In the genomic region with DNA sequence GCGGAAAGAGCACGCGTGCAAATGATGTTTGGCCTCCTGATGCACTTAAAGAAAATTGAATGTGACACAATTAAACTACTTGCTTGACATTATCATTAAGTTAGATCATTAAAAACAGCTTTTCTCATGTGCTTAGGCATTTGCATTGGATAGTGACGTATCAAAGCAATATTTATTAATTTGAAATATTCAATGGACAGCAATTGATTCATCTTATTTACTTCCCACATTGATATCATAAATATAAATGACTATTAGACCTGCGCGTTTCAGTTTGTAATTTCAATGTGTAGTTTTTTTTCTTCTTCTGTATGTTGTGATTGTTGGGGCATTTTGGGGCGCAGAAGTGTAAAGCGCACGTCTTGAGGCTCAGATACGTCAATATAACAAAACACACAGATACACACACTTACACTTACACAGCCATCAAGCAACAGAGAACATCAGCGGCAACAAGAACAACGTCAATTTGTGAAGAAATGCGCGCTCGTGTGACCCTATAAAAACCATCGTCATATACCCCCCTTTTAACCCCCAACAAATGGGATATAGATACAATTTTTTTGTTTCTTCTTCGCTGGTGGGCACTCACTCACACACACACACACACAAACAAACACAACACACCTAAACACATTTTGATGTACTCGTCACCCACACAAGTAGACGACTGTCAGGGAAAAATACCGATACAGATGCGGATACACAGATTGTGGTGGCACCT, we compare ENCODE assay signal across 2 fruit fly cellular contexts.
A peak's percentile ranks its signal among the peaks of the same experiment; 100 is the strongest.
TF ChIP-seq lines count a peak whose summit lies in the region.

No protein-coding gene starts in this region.

TF ChIP-seq in whole organism, embryonic, 481 proteins besides CTCF, POLR2A, EP300 and RAD21 (continued from another document and continues in another):
- TF ChIP-seq CoRest (tag; optimal IDR thresholded peaks at IDR 0.05; lab: Kevin White, UChicago) (peak; percentile 74), fru (optimal IDR thresholded peaks at IDR 0.05; lab: Kevin White, UChicago) (no peak), CG10565 (GFP tag; optimal IDR thresholded peaks at IDR 0.05; lab: Kevin White, UChicago) (no peak), CG6689 (GFP tag; IDR thresholded peaks at IDR 0.05; lab: Robert Waterston, UW) (peak; percentile 73), Hr3 (GFP tag; optimal IDR thresholded peaks at IDR 0.05; lab: Kevin White, UChicago) (peak; percentile 60), ato (GFP tag; IDR thresholded peaks at IDR 0.05; lab: Robert Waterston, UW; ENCODE audit: partially characterized antibody) (no peak), Aef1 (GFP tag; IDR thresholded peaks at IDR 0.05; lab: Robert Waterston, UW) (peak; percentile 33; the same call in 2 of the 3 replicates), sna (GFP tag; IDR thresholded peaks at IDR 0.05; lab: Robert Waterston, UW; ENCODE audit: partially characterized antibody) (no peak), ken (GFP tag; IDR thresholded peaks at IDR 0.05; lab: Robert Waterston, UW) (peak; percentile 46; the same call in 1 of the 3 replicates), fd96Cb (tag; optimal IDR thresholded peaks at IDR 0.05; lab: Kevin White, UChicago) (peak; percentile 85), nmo (GFP tag; optimal IDR thresholded peaks at IDR 0.05; lab: Kevin White, UChicago) (peak; percentile 84), croc (GFP tag; conservative IDR thresholded peaks at IDR 0.05; lab: Robert Waterston, UW) (peak; percentile 44; the same call in 2 of the 3 replicates), lab (GFP tag; optimal IDR thresholded peaks at IDR 0.05; lab: Kevin White, UChicago) (peak; percentile 78), CG12391 (tag; optimal IDR thresholded peaks at IDR 0.05; lab: Kevin White, UChicago) (peak; percentile 82), so (GFP tag; IDR thresholded peaks at IDR 0.05; lab: Robert Waterston, UW) (peak; percentile 11; the same call in 2 of the 3 replicates), CG18619 (GFP tag; optimal IDR thresholded peaks at IDR 0.05; lab: Kevin White, UChicago) (peak; percentile 70), corto (GFP tag; optimal IDR thresholded peaks at IDR 0.05; lab: Kevin White, UChicago) (peak; percentile 2), Gug (GFP tag; IDR thresholded peaks at IDR 0.05; lab: Robert Waterston, UW) (peak; percentile 45; the same call in 3 of the 4 replicates), CG32767 (GFP tag; IDR thresholded peaks at IDR 0.05; lab: Robert Waterston, UW) (peak; percentile 26; the same call in 1 of the 2 replicates), NFAT (GFP tag; IDR thresholded peaks at IDR 0.05; lab: Robert Waterston, UW) (no peak), Meics (GFP tag; optimal IDR thresholded peaks at IDR 0.05; lab: Kevin White, UChicago) (peak; percentile 76), H15 (GFP tag; IDR thresholded peaks at IDR 0.05; lab: Robert Waterston, UW) (peak; percentile 60), Deaf1 (tag; optimal IDR thresholded peaks at IDR 0.05; lab: Kevin White, UChicago) (peak; percentile 17), D19B (GFP tag; optimal IDR thresholded peaks at IDR 0.05; lab: Kevin White, UChicago) (peak; percentile 13), Bteb2 (GFP tag; optimal IDR thresholded peaks at IDR 0.05; lab: Kevin White, UChicago) (peak; percentile 63), Fer2 (tag; optimal IDR thresholded peaks at IDR 0.05; lab: Kevin White, UChicago) (peak; percentile 37), cas (GFP tag; IDR thresholded peaks at IDR 0.05; lab: Robert Waterston, UW) (no peak), CG17328 (GFP tag; IDR thresholded peaks at IDR 0.05; lab: Robert Waterston, UW) (peak; percentile 51; the same call in 1 of the 2 replicates), E2f2 (GFP tag; IDR thresholded peaks at IDR 0.05; lab: Robert Waterston, UW) (peak; percentile 27; the same call in 1 of the 2 replicates), Side (GFP tag; optimal IDR thresholded peaks at IDR 0.05; lab: Kevin White, UChicago) (peak; percentile 43), klu (GFP tag; IDR thresholded peaks at IDR 0.05; lab: Robert Waterston, UW) (0 out of 2 replicates have a peak, but pooled peaks have one; percentile 47), otp (GFP tag; IDR thresholded peaks at IDR 0.05; lab: Robert Waterston, UW) (no peak), nerfin-1 (tag; optimal IDR thresholded peaks at IDR 0.05; lab: Kevin White, UChicago) (peak; percentile 42), BEAF-32 (GFP tag; optimal IDR thresholded peaks at IDR 0.05; lab: Kevin White, UChicago) (no peak), ttk (GFP tag; IDR thresholded peaks at IDR 0.05; lab: Robert Waterston, UW) (0 out of 2 replicates have a peak, but pooled peaks have one; percentile 20), ems (GFP tag; optimal IDR thresholded peaks at IDR 0.05; lab: Kevin White, UChicago) (peak; percentile 76), CG10959 (GFP tag; IDR thresholded peaks at IDR 0.05; lab: Robert Waterston, UW) (no peak), CG8281 (tag; optimal IDR thresholded peaks at IDR 0.05; lab: Kevin White, UChicago) (peak; percentile 45), Scr (GFP tag; IDR thresholded peaks at IDR 0.05; lab: Robert Waterston, UW; ENCODE audit: partially characterized antibody) (no peak), rib (GFP tag; IDR thresholded peaks at IDR 0.05; lab: Robert Waterston, UW) (no peak), CG31365 (tag; optimal IDR thresholded peaks at IDR 0.05; lab: Kevin White, UChicago) (peak; percentile 18), az2 (GFP tag; optimal IDR thresholded peaks at IDR 0.05; lab: Kevin White, UChicago) (peak; percentile 67), CG12104 (GFP tag; optimal IDR thresholded peaks at IDR 0.05; lab: Kevin White, UChicago) (peak; percentile 54), MBD-R2 (GFP tag; IDR thresholded peaks at IDR 0.05; lab: Robert Waterston, UW) (0 out of 2 replicates have a peak, but pooled peaks have one; percentile 9), mam (GFP tag; optimal IDR thresholded peaks at IDR 0.05; lab: Kevin White, UChicago) (peak; percentile 42), Dip3 (GFP tag; optimal IDR thresholded peaks at IDR 0.05; lab: Kevin White, UChicago) (peak; percentile 31), peb (GFP tag; IDR thresholded peaks at IDR 0.05; lab: Robert Waterston, UW) (0 out of 2 replicates have a peak, but pooled peaks have one; percentile 49), CG12744 (GFP tag; optimal IDR thresholded peaks at IDR 0.05; lab: Kevin White, UChicago) (peak; percentile 20), CG12236 (GFP tag; optimal IDR thresholded peaks at IDR 0.05; lab: Kevin White, UChicago) (peak; percentile 27), p53 (GFP tag; optimal IDR thresholded peaks at IDR 0.05; lab: Kevin White, UChicago) (no peak), CG6175 (GFP tag; IDR thresholded peaks at IDR 0.05; lab: Robert Waterston, UW) (no peak), tap (tag; optimal IDR thresholded peaks at IDR 0.05; lab: Kevin White, UChicago) (peak; percentile 75), CG9876 (GFP tag; optimal IDR thresholded peaks at IDR 0.05; lab: Kevin White, UChicago) (no peak), zen (tag; optimal IDR thresholded peaks at IDR 0.05; lab: Kevin White, UChicago) (peak; percentile 45), cato (GFP tag; optimal IDR thresholded peaks at IDR 0.05; lab: Kevin White, UChicago; ENCODE audit: borderline replicate concordance) (peak; percentile 35), z (GFP tag; IDR thresholded peaks at IDR 0.05; lab: Robert Waterston, UW) (0 out of 3 replicates have a peak, but pooled peaks have one; percentile 15), kay (GFP tag; optimal IDR thresholded peaks at IDR 0.05; lab: Kevin White, UChicago) (no peak), bbx (GFP tag; IDR thresholded peaks at IDR 0.05; lab: Robert Waterston, UW; ENCODE audit: partially characterized antibody) (no peak)

TF ChIP-seq in whole organism, prepupa, 60 proteins besides CTCF, POLR2A, EP300 and RAD21 (continued from another document):
- TF ChIP-seq CG8119 (GFP tag; IDR thresholded peaks at IDR 0.05; lab: Robert Waterston, UW) (peak; percentile 29; the same call in 2 of the 3 replicates), eg (GFP tag; IDR thresholded peaks at IDR 0.05; lab: Robert Waterston, UW) (peak; percentile 57; the same call in 2 of the 3 replicates), pdm3 (GFP tag; optimal IDR thresholded peaks at IDR 0.05; lab: Kevin White, UChicago) (peak; percentile 67), CG32006 (GFP tag; optimal IDR thresholded peaks at IDR 0.05; lab: Kevin White, UChicago) (peak; percentile 66), CG6792 (GFP tag; optimal IDR thresholded peaks at IDR 0.05; lab: Kevin White, UChicago) (peak; percentile 39), CG7368 (GFP tag; optimal IDR thresholded peaks at IDR 0.05; lab: Kevin White, UChicago) (peak; percentile 45), esn (GFP tag; optimal IDR thresholded peaks at IDR 0.05; lab: Kevin White, UChicago) (peak; percentile 77), Hr39 (GFP tag; optimal IDR thresholded peaks at IDR 0.05; lab: Kevin White, UChicago) (peak; percentile 67), CG34406 (GFP tag; optimal IDR thresholded peaks at IDR 0.05; lab: Kevin White, UChicago) (peak; percentile 58), CG31627 (GFP tag; optimal IDR thresholded peaks at IDR 0.05; lab: Kevin White, UChicago) (peak; percentile 49), Hr4 (GFP tag; optimal IDR thresholded peaks at IDR 0.05; lab: Kevin White, UChicago) (peak; percentile 63), Sox15 (GFP tag; optimal IDR thresholded peaks at IDR 0.05; lab: Kevin White, UChicago) (peak; percentile 11), CG6163 (GFP tag; IDR thresholded peaks at IDR 0.05; lab: Robert Waterston, UW) (0 out of 3 replicates have a peak, but pooled peaks have one; percentile 24), net (GFP tag; optimal IDR thresholded peaks at IDR 0.05; lab: Kevin White, UChicago) (peak; percentile 41), dsx (GFP tag; optimal IDR thresholded peaks at IDR 0.05; lab: Kevin White, UChicago; ENCODE audit: poor library complexity, severe bottlenecking) (peak; percentile 12), Blimp-1 (GFP tag; optimal IDR thresholded peaks at IDR 0.05; lab: Kevin White, UChicago) (no peak), CG8632 (GFP tag; optimal IDR thresholded peaks at IDR 0.05; lab: Kevin White, UChicago) (peak; percentile 43), Hr38 (GFP tag; optimal IDR thresholded peaks at IDR 0.05; lab: Kevin White, UChicago) (no peak), ss (GFP tag; optimal IDR thresholded peaks at IDR 0.05; lab: Kevin White, UChicago) (no peak), CG6276 (GFP tag; optimal IDR thresholded peaks at IDR 0.05; lab: Kevin White, UChicago) (peak; percentile 31), CG1621 (tag; optimal IDR thresholded peaks at IDR 0.05; lab: Kevin White, UChicago) (no peak), dac (GFP tag; optimal IDR thresholded peaks at IDR 0.05; lab: Kevin White, UChicago) (no peak), Ets21C (GFP tag; optimal IDR thresholded peaks at IDR 0.05; lab: Kevin White, UChicago) (peak; percentile 32), CG3919 (GFP tag; optimal IDR thresholded peaks at IDR 0.05; lab: Kevin White, UChicago) (peak; percentile 52), svp (GFP tag; lab: Kevin White, UChicago) (peak; percentile 89), CG10631 (GFP tag; optimal IDR thresholded peaks at IDR 0.05; lab: Kevin White, UChicago) (peak; percentile 56), CG11902 (GFP tag; optimal IDR thresholded peaks at IDR 0.05; lab: Kevin White, UChicago) (peak; percentile 20), Sox102F (GFP tag; optimal IDR thresholded peaks at IDR 0.05; lab: Kevin White, UChicago) (peak; percentile 65), CG10669 (GFP tag; optimal IDR thresholded peaks at IDR 0.05; lab: Kevin White, UChicago) (peak; percentile 59), CG8319 (GFP tag; optimal IDR thresholded peaks at IDR 0.05; lab: Kevin White, UChicago) (peak; percentile 16), CG11762 (GFP tag; optimal IDR thresholded peaks at IDR 0.05; lab: Kevin White, UChicago; ENCODE audit: insufficient read depth) (peak; percentile 38), spab (GFP tag; optimal IDR thresholded peaks at IDR 0.05; lab: Kevin White, UChicago) (peak; percentile 23), achi (GFP tag; optimal IDR thresholded peaks at IDR 0.05; lab: Kevin White, UChicago) (peak; percentile 59), CG3032 (tag; optimal IDR thresholded peaks at IDR 0.05; lab: Kevin White, UChicago) (peak; percentile 45), Eip75B (GFP tag; optimal IDR thresholded peaks at IDR 0.05; lab: Kevin White, UChicago) (peak; percentile 52), CG9139 (GFP tag; optimal IDR thresholded peaks at IDR 0.05; lab: Kevin White, UChicago) (no peak), fd59A (GFP tag; optimal IDR thresholded peaks at IDR 0.05; lab: Kevin White, UChicago) (peak; percentile 27), OdsH (GFP tag; optimal IDR thresholded peaks at IDR 0.05; lab: Kevin White, UChicago) (peak; percentile 51), Gug (GFP tag; IDR thresholded peaks at IDR 0.05; lab: Robert Waterston, UW) (no peak; the same call in 1 of the 2 replicates), fkh (GFP tag; optimal IDR thresholded peaks at IDR 0.05; lab: Kevin White, UChicago) (no peak)
